Fruit fly (Drosophila melanogaster) whole organism, pupa: Measurements from ENCODE around the gene CG5828.

Source experiments
- CG10348 ChIP-seq: fragments of 200-800 bp; sonication (Bioruptor generic); IDR thresholded peaks from 2 replicates; pipeline ENCODE4 v1.3.6; 2022; ENCODE audit warnings: missing biosample characterization, missing genetic modification characterization
- CG12605 ChIP-seq: fragments of 200-800 bp; sonication (Bioruptor generic); IDR thresholded peaks from 2 replicates; pipeline ENCODE4 v1.3.6; 2022; ENCODE audit warnings: missing biosample characterization, missing genetic modification characterization
- CG13204 ChIP-seq: fragments of 200-800 bp; sonication (Bioruptor generic); optimal IDR thresholded peaks from 2 replicates; lab custom pipeline; 2018; ENCODE audit warnings: missing biosample characterization, mild to moderate bottlenecking, missing genetic modification characterization, moderate library complexity
- CG14655 ChIP-seq: fragments of 200-800 bp; sonication (Bioruptor generic); optimal IDR thresholded peaks from 3 replicates; lab custom pipeline; 2017; ENCODE audit warnings: mild to moderate bottlenecking, missing biosample characterization, missing genetic modification reagents, missing genetic modification characterization
- CG15710 ChIP-seq: fragments of 200-800 bp; sonication (Bioruptor generic); optimal IDR thresholded peaks from 2 replicates; lab custom pipeline; 2018; ENCODE audit warnings: missing biosample characterization, mild to moderate bottlenecking, missing genetic modification characterization, moderate library complexity
- CG17806 ChIP-seq: fragments of 200-800 bp; sonication (Bioruptor generic); optimal IDR thresholded peaks from 2 replicates; lab custom pipeline; 2018; ENCODE audit warnings: missing biosample characterization, mild to moderate bottlenecking, missing genetic modification characterization, moderate library complexity
- CG32121 ChIP-seq: fragments of 200-800 bp; sonication (Bioruptor generic); IDR thresholded peaks from 2 replicates; pipeline ENCODE4 v1.3.6; 2022; ENCODE audit warnings: missing biosample characterization, missing genetic modification characterization
- CG34367 ChIP-seq: fragments of 200-800 bp; sonication (Bioruptor generic); optimal IDR thresholded peaks from 2 replicates; lab custom pipeline; 2018; ENCODE audit warnings: missing biosample characterization, mild to moderate bottlenecking, missing genetic modification characterization
- CG4496 ChIP-seq: fragments of 200-800 bp; sonication (Bioruptor generic); IDR thresholded peaks from 3 replicates; pipeline ENCODE4 v1.3.6; 2022; ENCODE audit warnings: missing biosample characterization, missing genetic modification characterization
- CG8159 ChIP-seq: fragments of 200-800 bp; sonication (Bioruptor generic); optimal IDR thresholded peaks from 3 replicates; lab custom pipeline; 2018; ENCODE audit warnings: missing biosample characterization, mild to moderate bottlenecking, missing genetic modification characterization, moderate library complexity
- CG8301 ChIP-seq: fragments of 200-800 bp; sonication (Bioruptor generic); optimal IDR thresholded peaks from 2 replicates; lab custom pipeline; 2018; ENCODE audit warnings: missing biosample characterization, mild to moderate bottlenecking, missing genetic modification characterization
- CG9948 ChIP-seq: fragments of 200-800 bp; sonication (Bioruptor generic); optimal IDR thresholded peaks from 2 replicates; lab custom pipeline; 2018; ENCODE audit warnings: missing biosample characterization, mild to moderate bottlenecking, missing genetic modification characterization, moderate library complexity
- D1 ChIP-seq: fragments of 200-800 bp; sonication (Bioruptor generic); optimal IDR thresholded peaks from 2 replicates; lab custom pipeline; 2018; ENCODE audit warnings: missing biosample characterization, mild to moderate bottlenecking, missing genetic modification characterization, moderate library complexity
- EcR ChIP-seq: fragments of 200-800 bp; sonication (Bioruptor generic); optimal IDR thresholded peaks from 3 replicates; lab custom pipeline; 2019; ENCODE audit warnings: missing biosample characterization, missing genetic modification characterization, mild to moderate bottlenecking, moderate library complexity, missing genetic modification reagents
- Ets98B ChIP-seq: fragments of 200-800 bp; sonication (Bioruptor generic); IDR thresholded peaks from 2 replicates; pipeline ENCODE4 v1.3.6; 2022; ENCODE audit warnings: missing biosample characterization, missing genetic modification characterization
- Pif1A ChIP-seq: fragments of 200-800 bp; sonication (Bioruptor generic); optimal IDR thresholded peaks from 3 replicates; lab custom pipeline; 2016; ENCODE audit warnings: missing biosample characterization, missing genetic modification characterization
- Pif1B ChIP-seq: fragments of 200-800 bp; sonication (Bioruptor generic); optimal IDR thresholded peaks from 3 replicates; lab custom pipeline; 2016; ENCODE audit warnings: missing biosample characterization, missing genetic modification characterization
- Snoo ChIP-seq: fragments of 200-800 bp; sonication (Bioruptor generic); optimal IDR thresholded peaks from 3 replicates; lab custom pipeline; 2017; ENCODE audit warnings: missing biosample characterization, mild to moderate bottlenecking, missing genetic modification characterization, inconsistent platforms
- fd96Ca ChIP-seq: fragments of 200-800 bp; sonication (Bioruptor generic); IDR thresholded peaks from 3 replicates; pipeline ENCODE4 v1.3.6; 2022; ENCODE audit warnings: missing biosample characterization, missing genetic modification characterization
- gl ChIP-seq: fragments of 200-800 bp; sonication (Bioruptor generic); optimal IDR thresholded peaks from 2 replicates; lab custom pipeline; 2018; ENCODE audit warnings: missing biosample characterization, mild to moderate bottlenecking, missing genetic modification characterization
- rn ChIP-seq: fragments of 200-800 bp; sonication (Bioruptor generic); IDR thresholded peaks from 2 replicates; pipeline ENCODE4 v1.3.6; 2022; ENCODE audit warnings: missing biosample characterization, missing genetic modification characterization

Gene CG5828

DNA sequence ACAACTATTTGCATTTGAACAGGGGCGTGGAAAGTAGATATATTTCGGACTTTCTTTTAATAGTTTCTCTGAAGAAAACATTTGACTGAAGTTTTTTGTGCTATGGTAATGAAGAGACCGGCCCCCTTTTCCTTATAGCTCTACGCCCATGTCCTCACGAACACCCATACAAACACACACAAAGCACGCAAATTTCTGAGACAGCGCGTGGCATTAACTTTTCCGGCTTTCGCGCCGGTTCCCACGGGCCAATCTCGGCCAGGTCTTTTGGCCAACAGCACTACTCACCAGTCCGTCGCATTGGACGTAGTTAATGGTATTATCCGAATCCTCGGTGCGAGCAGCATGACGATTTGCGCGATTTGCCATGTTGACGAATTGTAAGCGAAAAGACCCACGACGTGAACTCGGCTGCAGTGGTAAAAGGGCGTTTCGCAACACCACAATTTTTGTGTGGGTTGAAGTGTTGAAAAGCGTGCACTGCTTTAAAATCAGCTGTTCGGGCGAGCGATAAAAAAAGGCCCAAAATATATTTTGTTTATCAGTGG, 41.3 kb upstream of the CG5828 start, which contains the start of gene senju:
Gene senju (plus strand): TSS at position 477 of the 548 bp plus-strand sequence.
- peak; percentile 57 for TF ChIP-seq EcR (GFP tag; lab: Kevin White, UChicago)
- TF ChIP-seq CG8159 (tag; lab: Kevin White, UChicago) = peak; percentile 74
- peak; percentile 89 for TF ChIP-seq Pif1A (GFP tag; lab: Kevin White, UChicago)
- peak; percentile 80 for TF ChIP-seq Snoo (tag; lab: Kevin White, UChicago)
- TF ChIP-seq CG17806 (tag; lab: Kevin White, UChicago) = peak; percentile 77
- peak; percentile 79 for TF ChIP-seq CG32121 (GFP tag; lab: Robert Waterston, UW)
- peak; percentile 80 for TF ChIP-seq Pif1B (GFP tag; lab: Kevin White, UChicago)
- peak; percentile 77 for TF ChIP-seq CG15710
- peak; percentile 73 for TF ChIP-seq CG12605 (GFP tag; lab: Robert Waterston, UW)
- TF ChIP-seq fd96Ca = peak; percentile 89
- TF ChIP-seq D1 = no peak
- peak; percentile 89 for TF ChIP-seq CG4496 (GFP tag; lab: Robert Waterston, UW)
- peak; percentile 68 for TF ChIP-seq CG34367 (tag; lab: Kevin White, UChicago)
- peak; percentile 58; the same call in 1 of the 2 replicates for TF ChIP-seq rn (GFP tag; lab: Robert Waterston, UW)
- TF ChIP-seq CG8301 (tag; lab: Kevin White, UChicago) = peak; percentile 79
- TF ChIP-seq CG14655 = no peak
- TF ChIP-seq gl (tag; lab: Kevin White, UChicago) = peak; percentile 65
- no peak for TF ChIP-seq CG13204 (GFP tag; lab: Kevin White, UChicago)
- peak; percentile 87 for TF ChIP-seq Ets98B
- TF ChIP-seq CG9948 = peak; percentile 71
- no peak for TF ChIP-seq CG10348 (GFP tag; lab: Robert Waterston, UW)

DNA sequence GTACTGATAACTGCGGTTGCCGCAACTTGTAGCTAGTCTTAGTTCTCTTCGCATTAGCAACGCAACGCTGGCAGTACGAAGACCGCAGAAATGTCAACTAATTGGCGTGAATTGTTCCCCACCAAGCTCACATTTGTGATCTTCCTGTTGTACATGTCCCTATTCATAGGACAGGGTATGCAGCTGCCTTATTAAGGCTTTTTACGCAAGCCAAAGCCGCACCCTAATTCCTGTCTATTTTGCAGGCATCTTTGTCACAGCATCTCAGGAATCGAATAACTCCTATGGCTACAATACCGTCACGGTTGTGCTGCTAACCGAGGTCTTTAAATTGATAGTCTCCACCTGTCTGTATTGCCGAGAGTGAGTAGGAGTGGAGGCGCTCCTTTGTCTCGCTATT, 40.8 kb upstream of the CG5828 start, which contains the start of gene eIF3h:
Gene eIF3h (minus strand): TSS at position 101 of the 400 bp plus-strand sequence.
- TF ChIP-seq Pif1A (GFP tag; lab: Kevin White, UChicago) (no peak), CG14655 (no peak), CG15710 (no peak), Ets98B (no peak), CG4496 (GFP tag; lab: Robert Waterston, UW) (no peak), CG12605 (GFP tag; lab: Robert Waterston, UW) (no peak), Pif1B (GFP tag; lab: Kevin White, UChicago) (no peak), D1 (no peak)

DNA sequence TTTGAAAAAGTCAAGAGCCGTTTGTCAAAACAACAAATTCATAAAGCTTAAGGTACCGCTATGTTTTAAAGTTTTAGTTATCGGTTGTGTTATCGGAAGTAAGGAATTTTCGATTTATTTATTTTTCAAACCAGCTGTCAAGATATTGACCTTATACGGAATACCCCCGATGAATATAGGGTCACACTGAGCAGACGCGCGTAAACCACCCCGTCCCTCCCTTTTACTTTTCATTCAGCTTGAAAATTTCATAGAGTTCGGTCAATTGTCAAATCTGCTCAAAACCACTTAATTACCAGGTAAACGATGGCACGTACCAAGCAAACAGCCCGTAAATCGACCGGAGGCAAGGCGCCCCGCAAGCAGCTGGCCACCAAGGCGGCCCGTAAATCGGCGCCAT, 38.8 kb upstream of the CG5828 start, which contains the start of the genes CG14036 and His3.3A:
Gene CG14036 (minus strand): TSS at position 64 of the 400 bp plus-strand sequence.
Gene His3.3A (plus strand): TSS at position 106 of the 400 bp plus-strand sequence.
- TF ChIP-seq gl (tag; lab: Kevin White, UChicago) (no peak), Pif1A (GFP tag; lab: Kevin White, UChicago) (no peak), CG15710 (peak; percentile 0), EcR (GFP tag; lab: Kevin White, UChicago) (peak; percentile 25), CG9948 (no peak), D1 (no peak), fd96Ca (no peak), CG13204 (GFP tag; lab: Kevin White, UChicago) (no peak), CG8301 (tag; lab: Kevin White, UChicago) (no peak), rn (GFP tag; lab: Robert Waterston, UW) (no peak), CG32121 (GFP tag; lab: Robert Waterston, UW) (peak; percentile 35; the same call in 1 of the 2 replicates)

DNA sequence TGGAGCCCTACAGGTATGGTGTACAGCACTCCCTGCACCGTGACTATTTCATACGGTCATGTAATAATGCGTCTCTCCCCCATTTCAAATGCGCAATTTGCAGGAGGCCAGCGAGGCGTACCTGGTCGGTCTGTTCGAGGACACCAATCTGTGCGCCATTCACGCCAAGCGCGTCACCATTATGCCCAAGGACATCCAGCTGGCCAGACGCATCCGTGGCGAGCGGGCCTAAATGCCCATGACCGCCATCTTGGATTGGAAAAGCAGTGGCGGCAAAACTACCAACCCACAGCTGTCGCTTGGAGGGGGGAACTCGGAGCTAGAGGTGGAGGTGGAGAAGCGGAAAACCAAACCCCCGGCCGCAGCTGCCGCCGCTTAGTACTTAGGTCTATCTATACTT, 38.2 kb upstream of the CG5828 start:
- TF ChIP-seq CG13204 (GFP tag; lab: Kevin White, UChicago) = no peak
- no peak for TF ChIP-seq CG4496 (GFP tag; lab: Robert Waterston, UW)
- TF ChIP-seq Snoo (tag; lab: Kevin White, UChicago) = no peak
- no peak for TF ChIP-seq CG8301 (tag; lab: Kevin White, UChicago)
- no peak for TF ChIP-seq CG17806 (tag; lab: Kevin White, UChicago)
- TF ChIP-seq, all 21 proteins: peak for 0

DNA sequence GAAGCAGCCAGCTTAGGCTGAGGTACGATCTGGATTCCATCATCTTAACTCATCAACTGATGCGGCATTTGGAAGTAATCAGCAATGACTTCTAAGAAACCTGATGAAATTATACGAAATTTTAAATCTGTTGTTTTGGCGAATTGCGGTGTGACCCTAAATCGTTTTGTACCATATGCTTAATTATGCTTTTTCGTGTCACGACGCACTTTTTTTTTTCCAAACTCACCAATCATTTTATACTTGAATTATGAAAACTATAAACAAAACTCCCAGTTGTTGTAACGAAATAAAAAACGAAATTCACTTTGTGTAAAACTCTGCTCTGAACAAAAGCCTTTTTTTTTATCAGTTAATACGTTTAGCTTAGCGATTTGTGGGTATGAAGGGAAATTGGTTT, 35.7 kb upstream of the CG5828 start, which contains the start of gene Nepl3:
Gene Nepl3 (minus strand): TSS at position 155 of the 400 bp plus-strand sequence.
- TF ChIP-seq CG8301 (tag; lab: Kevin White, UChicago) = no peak

DNA sequence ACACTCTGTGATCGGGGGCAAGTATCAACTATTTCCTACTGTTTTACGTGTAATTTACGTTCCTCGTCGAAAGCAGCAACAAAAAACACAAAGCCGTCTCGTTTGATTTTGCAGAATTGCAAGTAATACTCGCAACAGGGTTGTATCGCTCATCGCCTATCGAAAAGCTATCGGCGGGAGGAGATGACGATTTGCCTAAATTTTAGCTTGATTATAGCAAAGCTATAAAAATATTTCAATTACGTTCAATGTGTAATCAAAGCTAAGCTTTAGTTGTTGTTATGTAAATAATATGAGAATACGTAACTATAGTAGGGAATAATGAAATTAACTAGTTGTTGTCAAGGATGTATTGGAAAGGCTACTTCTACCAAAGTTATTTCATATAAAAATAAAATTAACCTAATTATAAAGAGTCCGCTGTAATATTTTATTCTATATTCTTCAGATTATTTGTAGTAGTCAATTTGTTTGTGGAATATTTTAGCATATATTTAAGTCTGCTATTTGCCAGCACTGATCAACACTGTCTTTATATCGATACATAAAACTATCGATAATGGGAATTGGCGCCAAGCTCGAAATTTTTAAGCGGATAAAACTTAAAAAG, 34.0 kb upstream of the CG5828 start, which contains the start of gene Rpn11:
Gene Rpn11 (minus strand): TSS at position 146 of the 610 bp plus-strand sequence.
- TF ChIP-seq Pif1A (GFP tag; lab: Kevin White, UChicago) (no peak), CG15710 (peak; percentile 52), fd96Ca (no peak), CG10348 (GFP tag; lab: Robert Waterston, UW) (no peak), Pif1B (GFP tag; lab: Kevin White, UChicago) (no peak), CG4496 (GFP tag; lab: Robert Waterston, UW) (peak; percentile 40; the same call in 1 of the 3 replicates), gl (tag; lab: Kevin White, UChicago) (no peak), CG8301 (tag; lab: Kevin White, UChicago) (peak; percentile 39), CG9948 (peak; percentile 41), Snoo (tag; lab: Kevin White, UChicago) (peak; percentile 49), CG17806 (tag; lab: Kevin White, UChicago) (peak; percentile 31), Ets98B (no peak), CG8159 (tag; lab: Kevin White, UChicago) (peak; percentile 62), CG34367 (tag; lab: Kevin White, UChicago) (peak; percentile 43)
